Worm (Caenorhabditis elegans): ENCODE data around the gene srd-42.

ce11 chrX:13340970-13341369 lies 37.7 kb upstream of the srd-42 start:
- TF ChIP-seq ztf-23 (GFP tag; IDR thresholded peaks at IDR 0.05) = no peak
- no peak for TF ChIP-seq ztf-29 (GFP tag; IDR thresholded peaks at IDR 0.05)
- no peak for TF ChIP-seq tab-1 (GFP tag; IDR thresholded peaks at IDR 0.05)
- TF ChIP-seq klf-2 (GFP tag; conservative IDR thresholded peaks at IDR 0.05) = no peak
- no peak for TF ChIP-seq flt-1 (GFP tag; IDR thresholded peaks at IDR 0.05)
- TF ChIP-seq ref-1 (GFP tag; conservative IDR thresholded peaks at IDR 0.05) = no peak
- no peak for TF ChIP-seq med-1 (GFP tag; optimal IDR thresholded peaks at IDR 0.05; ENCODE audit: insufficient read depth)
- no peak for TF ChIP-seq cog-1 (tag; optimal IDR thresholded peaks at IDR 0.05)
- TF ChIP-seq T22C8.4 (GFP tag; IDR thresholded peaks at IDR 0.05) = no peak

All from whole organism, midembryonic.